Worm (Caenorhabditis elegans): ENCODE data around the gene pcdr-1.

The pcdr-1 gene

ce11 chrX:15718325-15718724, 51.8 kb downstream of the pcdr-1 start, which contains the start of gene ZK662.6:
ZK662.6 (plus strand) TSS chrX:15718625.
- TF ChIP-seq lin-39 (tag; optimal IDR thresholded peaks at IDR 0.05) = no peak
- TF ChIP-seq pha-4 (tag; optimal IDR thresholded peaks at IDR 0.05) = no peak
- TF ChIP-seq tbx-2 (tag; optimal IDR thresholded peaks at IDR 0.05) = no peak
- TF ChIP-seq nfya-1 (tag; optimal IDR thresholded peaks at IDR 0.05; ENCODE audit: insufficient read depth) = no peak
- no peak for TF ChIP-seq hmg-11 (tag; optimal IDR thresholded peaks at IDR 0.05)
- TF ChIP-seq nhr-25 (tag; optimal IDR thresholded peaks at IDR 0.05) = no peak
- no peak for TF ChIP-seq unc-39 (tag; optimal IDR thresholded peaks at IDR 0.05)
- no peak for TF ChIP-seq ceh-9 (tag; optimal IDR thresholded peaks at IDR 0.05)
- TF ChIP-seq lsy-12 (tag; optimal IDR thresholded peaks at IDR 0.05) = no peak
- TF ChIP-seq skn-1 (tag; optimal IDR thresholded peaks at IDR 0.05) = no peak
- TF ChIP-seq nhr-28 (tag; optimal IDR thresholded peaks at IDR 0.05) = no peak
- no peak for TF ChIP-seq egl-5 (tag; optimal IDR thresholded peaks at IDR 0.05)
- no peak for TF ChIP-seq sea-2 (GFP tag; optimal IDR thresholded peaks at IDR 0.05)

ce11 chrX:15721346-15721745, 54.8 kb downstream of the pcdr-1 start, which contains the start of gene ZK662.5:
ZK662.5 (plus strand) TSS chrX:15721646.
- no peak for TF ChIP-seq hmg-11 (tag; optimal IDR thresholded peaks at IDR 0.05)
- no peak for TF ChIP-seq ZK546.5 (tag; optimal IDR thresholded peaks at IDR 0.05)
- no peak for TF ChIP-seq mml-1 (tag; optimal IDR thresholded peaks at IDR 0.05)
- no peak for TF ChIP-seq nhr-25 (tag; optimal IDR thresholded peaks at IDR 0.05)
- TF ChIP-seq egl-5 (tag; optimal IDR thresholded peaks at IDR 0.05) = no peak
- TF ChIP-seq R02D3.7 (tag; optimal IDR thresholded peaks at IDR 0.05) = no peak
- no peak for TF ChIP-seq egl-27 (tag; optimal IDR thresholded peaks at IDR 0.05)
- TF ChIP-seq ama-1 (optimal IDR thresholded peaks at IDR 0.05) = no peak
- no peak for TF ChIP-seq nhr-11 (tag; optimal IDR thresholded peaks at IDR 0.05)
- TF ChIP-seq fos-1 (tag; optimal IDR thresholded peaks at IDR 0.05) = no peak
- TF ChIP-seq ztf-4 (tag; optimal IDR thresholded peaks at IDR 0.05) = no peak
- TF ChIP-seq ceh-28 (tag; optimal IDR thresholded peaks at IDR 0.05) = no peak
- no peak for TF ChIP-seq zag-1 (tag; optimal IDR thresholded peaks at IDR 0.05)
- TF ChIP-seq nfya-1 (tag; optimal IDR thresholded peaks at IDR 0.05; ENCODE audit: insufficient read depth) = no peak
- no peak for TF ChIP-seq sea-2 (GFP tag; optimal IDR thresholded peaks at IDR 0.05)
- TF ChIP-seq nhr-67 (tag; optimal IDR thresholded peaks at IDR 0.05) = no peak
- no peak for TF ChIP-seq nhr-23 (tag; optimal IDR thresholded peaks at IDR 0.05)
- TF ChIP-seq tbx-2 (tag; optimal IDR thresholded peaks at IDR 0.05) = no peak
- no peak for TF ChIP-seq lsy-12 (tag; optimal IDR thresholded peaks at IDR 0.05)

Measured in whole organism, L3 larva.